Worm (Caenorhabditis elegans): Measurements from ENCODE around the gene pqn-31.

- no peak for TF ChIP-seq lin-39 (tag; optimal IDR thresholded peaks at IDR 0.05)
- TF ChIP-seq ztf-11 (tag; optimal IDR thresholded peaks at IDR 0.05): no peak
- TF ChIP-seq php-3 (GFP tag; IDR thresholded peaks at IDR 0.05): no peak
- TF ChIP-seq saeg-2 (GFP tag; IDR thresholded peaks at IDR 0.05): no peak
- TF ChIP-seq zag-1 (tag; optimal IDR thresholded peaks at IDR 0.05): no peak
- TF ChIP-seq lin-15B (tag; optimal IDR thresholded peaks at IDR 0.05): no peak
- no peak for TF ChIP-seq nhr-6 (tag; optimal IDR thresholded peaks at IDR 0.05)
- no peak for TF ChIP-seq unc-39 (tag; optimal IDR thresholded peaks at IDR 0.05)
Measured at ce11 chrV:9075827-9076226, 33.6 kb upstream of the pqn-31 start.

Data from whole organism, L4 larva.